Fruit fly (Drosophila melanogaster) whole organism: ENCODE measurements around the gene CG12607.

ENCODE experiments used
- CG8478 ChIP-seq: fragments of >200 bp; optimal IDR thresholded peaks from 2 replicates; lab custom pipeline; 2018; ENCODE audit warnings: inconsistent platforms
- Dll ChIP-seq: fragments of >200 bp; optimal IDR thresholded peaks from 2 replicates; lab custom pipeline; 2017
- EcR ChIP-seq, 2 experiments: fragments of >200 bp; optimal IDR thresholded peaks; 2 replicates each; lab custom pipeline; 2017; ENCODE audit warnings: missing biosample characterization in 2 of 2, missing genetic modification characterization in 2 of 2, missing genetic modification reagents in 2 of 2
- pan ChIP-seq: fragments of >200 bp; optimal IDR thresholded peaks from 2 replicates; lab custom pipeline; 2017
- psq ChIP-seq: fragments of >200 bp; optimal IDR thresholded peaks from 2 replicates; lab custom pipeline; 2017
- usp ChIP-seq: fragments of >200 bp; optimal IDR thresholded peaks from 2 replicates; lab custom pipeline; 2017; ENCODE audit warnings: missing biosample characterization, missing genetic modification characterization, mixed read lengths

DNA sequence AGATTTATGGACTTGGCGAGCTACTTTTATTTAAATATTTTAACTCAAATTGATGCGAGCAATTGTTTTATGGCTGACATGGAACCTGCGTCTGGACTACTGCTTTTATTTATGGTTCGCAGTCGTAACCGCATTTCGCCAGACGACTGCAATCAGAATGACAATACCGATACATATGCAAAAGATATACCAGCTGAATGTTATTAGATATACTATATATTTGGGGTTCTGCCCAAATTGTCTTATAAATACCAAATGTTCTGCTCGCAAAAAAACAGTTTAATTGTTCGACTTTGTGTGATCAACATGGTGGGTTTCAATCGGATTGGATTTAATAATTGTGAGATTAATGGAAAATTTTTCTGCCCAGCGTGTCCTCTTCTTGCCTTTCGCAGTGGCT is 23.3 kb downstream of the CG12607 start, which contains the start of gene CG32249:
- TF ChIP-seq pan (lab: Kevin White, UChicago) (no peak), psq (lab: Kevin White, UChicago) (no peak), CG8478 (lab: Kevin White, UChicago) (no peak), EcR (GFP tag; optimal IDR thresholded peaks at IDR 0.05; lab: Kevin White, UChicago) (no peak), usp (GFP tag; lab: Kevin White, UChicago) (no peak), Dll (lab: Kevin White, UChicago) (no peak)
